Fruit fly (Drosophila melanogaster) whole organism, embryonic: ENCODE measurements around the gene jim.

ENCODE experiments used
- Atf6 ChIP-seq: fragments of 200-800 bp; sonication (Bioruptor generic); IDR thresholded peaks from 2 replicates; pipeline ENCODE4 v1.3.6; 2022; ENCODE audit warnings: missing biosample characterization, missing genetic modification characterization
- Awh ChIP-seq: fragments of 200-800 bp; sonication (Bioruptor generic); IDR thresholded peaks from 2 replicates; pipeline ENCODE4, ENCODE4 v1.3.6; 2022; ENCODE audit warnings: missing biosample characterization, missing genetic modification characterization
- BtbVII ChIP-seq: fragments of 200-800 bp; sonication (Bioruptor generic); optimal IDR thresholded peaks from 3 replicates; lab custom pipeline; 2017; ENCODE audit warnings: missing biosample characterization, mild to moderate bottlenecking, missing genetic modification characterization
- CG10979 ChIP-seq: fragments of 200-800 bp; sonication (Bioruptor generic); optimal IDR thresholded peaks from 2 replicates; lab custom pipeline; 2018; ENCODE audit warnings: missing biosample characterization, mild to moderate bottlenecking, missing genetic modification characterization, moderate library complexity
- CG11504 ChIP-seq: fragments of 200-800 bp; sonication (Bioruptor generic); optimal IDR thresholded peaks from 3 replicates; lab custom pipeline; 2019; ENCODE audit warnings: missing biosample characterization, mild to moderate bottlenecking, missing genetic modification characterization, moderate library complexity
- CG11560 ChIP-seq: fragments of 200-800 bp; sonication (Bioruptor generic); IDR thresholded peaks from 3 replicates; pipeline ENCODE4 v1.3.6; 2022; ENCODE audit warnings: missing biosample characterization, missing genetic modification characterization
- CG12071 ChIP-seq: fragments of 200-800 bp; sonication (Bioruptor generic); optimal IDR thresholded peaks from 3 replicates; lab custom pipeline; 2018; ENCODE audit warnings: missing biosample characterization, mild to moderate bottlenecking, missing genetic modification characterization
- CG12942 ChIP-seq: fragments of 200-800 bp; sonication (Bioruptor generic); optimal IDR thresholded peaks from 3 replicates; lab custom pipeline; 2016; ENCODE audit warnings: missing biosample characterization, missing genetic modification characterization
- CG14667 ChIP-seq: fragments of 200-800 bp; sonication (Bioruptor generic); IDR thresholded peaks from 2 replicates; pipeline ENCODE4 v1.3.6; 2022; ENCODE audit warnings: missing biosample characterization, missing genetic modification characterization
- CG15269 ChIP-seq: fragments of 200-800 bp; sonication (Bioruptor generic); optimal IDR thresholded peaks from 2 replicates; lab custom pipeline; 2018; ENCODE audit warnings: missing biosample characterization, mild to moderate bottlenecking, missing genetic modification characterization, moderate library complexity
- CG16813 ChIP-seq: fragments of 200-800 bp; sonication (Bioruptor generic); IDR thresholded peaks from 3 replicates; pipeline ENCODE4 v1.3.6; 2022; ENCODE audit warnings: missing biosample characterization, missing genetic modification characterization; ENCODE audit not compliant: partially characterized antibody
- CG17361 ChIP-seq: fragments of 200-800 bp; sonication (Bioruptor generic); IDR thresholded peaks from 3 replicates; pipeline ENCODE4 v1.3.6; 2022; ENCODE audit warnings: missing biosample characterization, missing genetic modification characterization
- CG2129 ChIP-seq: fragments of 200-800 bp; sonication (Bioruptor generic); IDR thresholded peaks from 2 replicates; pipeline ENCODE4 v1.3.6; 2022; ENCODE audit warnings: missing biosample characterization, missing genetic modification characterization; ENCODE audit not compliant: partially characterized antibody
- CG3726 ChIP-seq: fragments of 200-800 bp; sonication (Bioruptor generic); IDR thresholded peaks from 3 replicates; pipeline ENCODE4, ENCODE4 v1.3.6; 2022; ENCODE audit warnings: missing biosample characterization, missing genetic modification characterization
- CG3838 ChIP-seq: fragments of 200-800 bp; sonication (Bioruptor generic); optimal IDR thresholded peaks from 3 replicates; lab custom pipeline; 2016; ENCODE audit warnings: missing biosample characterization, missing genetic modification characterization
- CG6854 ChIP-seq: fragments of 200-800 bp; sonication (Bioruptor generic); optimal IDR thresholded peaks from 3 replicates; lab custom pipeline; 2017; ENCODE audit warnings: missing biosample characterization, mild to moderate bottlenecking, missing genetic modification characterization
- CG7357 ChIP-seq: fragments of 200-800 bp; sonication (Bioruptor generic); IDR thresholded peaks from 3 replicates; pipeline ENCODE4 v1.3.6; 2022; ENCODE audit warnings: missing biosample characterization, missing genetic modification characterization
- CG7928 ChIP-seq: fragments of 200-800 bp; sonication (Bioruptor generic); optimal IDR thresholded peaks from 2 replicates; lab custom pipeline; 2017; ENCODE audit warnings: missing biosample characterization, mild to moderate bottlenecking, missing genetic modification characterization
- CG7987 ChIP-seq: fragments of 200-800 bp; sonication (Bioruptor generic); optimal IDR thresholded peaks from 2 replicates; lab custom pipeline; 2018; ENCODE audit warnings: missing biosample characterization, mild to moderate bottlenecking, missing genetic modification characterization, moderate library complexity
- CG8388 ChIP-seq: fragments of 200-800 bp; sonication (Bioruptor generic); optimal IDR thresholded peaks from 2 replicates; lab custom pipeline; 2019; ENCODE audit warnings: missing biosample characterization, mild to moderate bottlenecking, missing genetic modification characterization, moderate library complexity
- CG8924 ChIP-seq: fragments of 200-800 bp; optimal IDR thresholded peaks from 3 replicates; lab custom pipeline; 2019; ENCODE audit warnings: missing biosample characterization, mild to moderate bottlenecking, missing genetic modification characterization, moderate library complexity
- Dad ChIP-seq: fragments of 200-800 bp; sonication (Bioruptor generic); optimal IDR thresholded peaks from 3 replicates; lab custom pipeline; 2016; ENCODE audit warnings: missing biosample characterization, missing genetic modification characterization
- Dip3 ChIP-seq: fragments of 200-800 bp; sonication (Bioruptor generic); optimal IDR thresholded peaks from 3 replicates; lab custom pipeline; 2016; ENCODE audit warnings: missing biosample characterization, missing genetic modification characterization
- E2f1 ChIP-seq: fragments of 200-800 bp; sonication (Bioruptor generic); IDR thresholded peaks from 2 replicates; pipeline ENCODE4 v1.3.6; 2022; ENCODE audit warnings: missing biosample characterization, missing genetic modification characterization
- Fer2 ChIP-seq: fragments of 200-800 bp; sonication (Bioruptor generic); optimal IDR thresholded peaks from 2 replicates; lab custom pipeline; 2018; ENCODE audit warnings: missing biosample characterization, mild to moderate bottlenecking, missing genetic modification characterization, moderate library complexity
- GATAe ChIP-seq: fragments of 200-800 bp; sonication (Bioruptor generic); conservative IDR thresholded peaks from 2 replicates; pipeline ENCODE4 v1.3.6; 2022; ENCODE audit warnings: missing biosample characterization, missing genetic modification characterization
- HLH4C ChIP-seq: fragments of 200-800 bp; sonication (Bioruptor generic); IDR thresholded peaks from 3 replicates; pipeline ENCODE4 v1.3.6; 2022; ENCODE audit warnings: missing biosample characterization, missing genetic modification characterization; ENCODE audit not compliant: partially characterized antibody
- Hand ChIP-seq: fragments of 200-800 bp; sonication (Bioruptor generic); optimal IDR thresholded peaks from 2 replicates; lab custom pipeline; 2017; ENCODE audit warnings: mild to moderate bottlenecking, missing biosample characterization, missing genetic modification reagents, missing genetic modification characterization
- HmgD ChIP-seq: fragments of 200-800 bp; sonication (Bioruptor generic); optimal IDR thresholded peaks from 3 replicates; lab custom pipeline; 2016; ENCODE audit warnings: missing biosample characterization, missing genetic modification characterization
- Hmx ChIP-seq: fragments of 200-800 bp; sonication (Bioruptor generic); optimal IDR thresholded peaks from 2 replicates; lab custom pipeline; 2016; ENCODE audit warnings: missing biosample characterization, missing genetic modification characterization
- Meics ChIP-seq: fragments of 200-800 bp; sonication (Bioruptor generic); optimal IDR thresholded peaks from 2 replicates; lab custom pipeline; 2017; ENCODE audit warnings: missing biosample characterization, mild to moderate bottlenecking, missing genetic modification characterization
- Nf-YC ChIP-seq: fragments of 200-800 bp; optimal IDR thresholded peaks from 3 replicates; lab custom pipeline; 2019; ENCODE audit warnings: missing biosample characterization, mild to moderate bottlenecking, missing genetic modification characterization, moderate library complexity
- Poxn ChIP-seq: fragments of 200-800 bp; sonication (Bioruptor generic); IDR thresholded peaks from 2 replicates; pipeline ENCODE4 v1.3.6; 2022; ENCODE audit warnings: missing biosample characterization, missing genetic modification characterization
- br ChIP-seq: fragments of >200 bp; optimal IDR thresholded peaks from 2 replicates; lab custom pipeline; 2017
- cato ChIP-seq: fragments of 200-800 bp; sonication (Bioruptor generic); optimal IDR thresholded peaks from 2 replicates; lab custom pipeline; 2016; ENCODE audit warnings: missing biosample characterization, missing genetic modification characterization, borderline replicate concordance
- chinmo ChIP-seq: fragments of 200-800 bp; sonication (Bioruptor generic); IDR thresholded peaks from 4 replicates; pipeline ENCODE4 v1.3.6; 2022; ENCODE audit warnings: missing biosample characterization, missing genetic modification characterization; ENCODE audit not compliant: partially characterized antibody
- crc ChIP-seq: fragments of 200-800 bp; sonication (Bioruptor generic); optimal IDR thresholded peaks from 2 replicates; lab custom pipeline; 2016; ENCODE audit warnings: missing biosample characterization, missing genetic modification characterization
- emc ChIP-seq: fragments of 200-800 bp; sonication (Bioruptor generic); optimal IDR thresholded peaks from 2 replicates; lab custom pipeline; 2016; ENCODE audit warnings: missing biosample characterization, missing genetic modification characterization
- ewg ChIP-seq: fragments of 200-800 bp; sonication (Bioruptor generic); optimal IDR thresholded peaks from 3 replicates; lab custom pipeline; 2017; ENCODE audit warnings: mild to moderate bottlenecking, missing biosample characterization, missing genetic modification reagents, missing genetic modification characterization
- fd102C ChIP-seq: fragments of 200-800 bp; sonication (Bioruptor generic); optimal IDR thresholded peaks from 2 replicates; lab custom pipeline; 2018; ENCODE audit warnings: missing biosample characterization, mild to moderate bottlenecking, missing genetic modification characterization, moderate library complexity
- fd64A ChIP-seq: fragments of 200-800 bp; sonication (Bioruptor generic); optimal IDR thresholded peaks from 3 replicates; lab custom pipeline; 2018; ENCODE audit warnings: missing biosample characterization, mild to moderate bottlenecking, missing genetic modification characterization
- fu2 ChIP-seq: fragments of 200-800 bp; sonication (Bioruptor generic); optimal IDR thresholded peaks from 2 replicates; lab custom pipeline; 2016; ENCODE audit warnings: missing biosample characterization, missing genetic modification characterization
- lola ChIP-seq, 3 experiments: fragments of >200 bp in 2 of 3; fragments of 200-800 bp in 1 of 3; sonication (Bioruptor generic) in 1 of 3; optimal IDR thresholded peaks; 2 replicates each; lab custom pipeline; 2017 to 2019; ENCODE audit warnings: missing biosample characterization in 3 of 3, missing genetic modification characterization in 3 of 3, mild to moderate bottlenecking in 1 of 3, moderate library complexity in 1 of 3
- pros ChIP-seq: fragments of 200-800 bp; sonication (Bioruptor generic); optimal IDR thresholded peaks from 3 replicates; lab custom pipeline; 2019; ENCODE audit warnings: missing biosample characterization, mild to moderate bottlenecking, missing genetic modification characterization, moderate library complexity
- slbo ChIP-seq: fragments of 200-800 bp; sonication (Bioruptor generic); IDR thresholded peaks from 2 replicates; pipeline ENCODE4 v1.3.6; 2022; ENCODE audit warnings: missing biosample characterization, missing genetic modification characterization
- tup ChIP-seq: fragments of 200-800 bp; sonication (Bioruptor generic); optimal IDR thresholded peaks from 2 replicates; lab custom pipeline; 2016; ENCODE audit warnings: missing biosample characterization, mild to moderate bottlenecking, missing genetic modification characterization, moderate library complexity
- wdn ChIP-seq: fragments of 200-800 bp; sonication (Bioruptor generic); IDR thresholded peaks from 2 replicates; pipeline ENCODE4 v1.3.6; 2022; ENCODE audit warnings: missing biosample characterization, missing genetic modification characterization
- zf30C ChIP-seq: fragments of 200-800 bp; sonication (Bioruptor generic); optimal IDR thresholded peaks from 3 replicates; lab custom pipeline; 2018; ENCODE audit warnings: missing biosample characterization, mild to moderate bottlenecking, missing genetic modification characterization

jim gene

DNA sequence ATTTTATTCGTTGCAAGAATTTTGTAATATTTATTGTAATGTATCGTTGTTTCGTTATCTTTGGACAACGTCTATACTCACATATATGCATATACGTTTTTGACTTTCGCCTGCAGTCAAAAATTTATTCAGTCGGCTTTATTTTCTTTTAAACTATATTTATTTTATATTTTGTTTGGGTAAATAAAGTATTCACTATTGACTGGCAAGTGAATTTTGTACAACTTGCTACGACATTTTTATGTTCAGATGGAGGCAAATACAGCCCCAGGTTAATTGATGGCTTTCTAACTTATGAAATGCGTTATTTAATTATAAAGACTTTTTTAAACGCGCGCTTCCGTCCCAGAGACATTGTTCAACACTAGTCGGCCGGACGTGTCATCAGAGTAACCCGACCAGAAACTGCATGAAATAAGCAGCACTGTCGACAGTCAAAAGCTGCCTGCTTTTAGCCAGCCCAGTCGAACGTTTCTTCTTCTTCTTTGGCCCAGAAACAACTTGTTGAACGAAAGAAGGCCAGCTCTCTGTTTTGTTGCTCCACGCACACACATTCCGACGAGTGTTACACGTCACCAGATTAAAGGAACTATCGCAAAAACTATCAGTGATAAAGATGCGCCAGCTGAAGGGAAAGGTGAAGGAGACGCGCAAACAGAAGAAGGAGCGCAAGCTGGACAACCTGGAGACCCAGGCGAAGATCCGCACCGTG is 28.5 kb upstream of the jim start, which contains the start of gene CG33169 (continued):
- TF ChIP-seq CG11504 (tag; lab: Kevin White, UChicago) (peak; percentile 89), CG12071 (GFP tag; lab: Kevin White, UChicago) (peak; percentile 75), Meics (peak; percentile 84), CG12942 (GFP tag; lab: Kevin White, UChicago) (peak; percentile 84), br (no peak), BtbVII (GFP tag; lab: Kevin White, UChicago) (peak; percentile 73), CG8388 (peak; percentile 31), Dad (GFP tag; lab: Kevin White, UChicago) (peak; percentile 91), CG7987 (GFP tag; lab: Kevin White, UChicago) (peak; percentile 92), HmgD (GFP tag; lab: Kevin White, UChicago) (peak; percentile 98), Dip3 (peak; percentile 91), slbo (peak; percentile 96), CG8924 (tag; lab: Kevin White, UChicago) (peak; percentile 58), CG17361 (peak; percentile 61), chinmo (GFP tag; lab: Robert Waterston, UW) (peak; percentile 76; the same call in 3 of the 4 replicates), ewg (GFP tag; lab: Kevin White, UChicago) (peak; percentile 85), HLH4C (peak; percentile 49; the same call in 1 of the 3 replicates), CG7928 (peak; percentile 67), emc (GFP tag; lab: Kevin White, UChicago) (peak; percentile 88), CG6854 (GFP tag; lab: Kevin White, UChicago) (peak; percentile 28), zf30C (GFP tag; lab: Kevin White, UChicago) (peak; percentile 40), wdn (GFP tag; lab: Robert Waterston, UW) (peak; percentile 79), pros (GFP tag; lab: Kevin White, UChicago) (no peak), CG15269 (peak; percentile 69), fd102C (GFP tag; lab: Kevin White, UChicago) (peak; percentile 70), tup (GFP tag; lab: Kevin White, UChicago) (peak; percentile 83), CG3726 (GFP tag; lab: Robert Waterston, UW) (peak; percentile 65; the same call in 1 of the 3 replicates), Nf-YC (tag; lab: Kevin White, UChicago) (peak; percentile 73), cato (GFP tag; lab: Kevin White, UChicago) (peak; percentile 40), Hmx (GFP tag; lab: Kevin White, UChicago) (no peak), CG7357 (GFP tag; lab: Robert Waterston, UW) (0 out of 3 replicates have a peak, but pooled peaks have one; percentile 55), GATAe (GFP tag; lab: Robert Waterston, UW) (peak; percentile 67; the same call in 1 of the 2 replicates), Poxn (GFP tag; lab: Robert Waterston, UW) (no peak), Awh (GFP tag; lab: Robert Waterston, UW) (0 out of 2 replicates have a peak, but pooled peaks have one; percentile 27), lola (GFP tag; optimal IDR thresholded peaks at IDR 0.05; lab: Kevin White, UChicago) (peak in 1 of 3 experiments; percentile 17), CG2129 (GFP tag; lab: Robert Waterston, UW) (peak; percentile 31), Hand (GFP tag; lab: Kevin White, UChicago) (peak; percentile 47), Fer2 (tag; lab: Kevin White, UChicago) (peak; percentile 67), CG3838 (GFP tag; lab: Kevin White, UChicago) (peak; percentile 85), fd64A (no peak), CG11560 (peak; percentile 67; the same call in 2 of the 3 replicates), E2f1 (GFP tag; lab: Robert Waterston, UW) (peak; percentile 85), crc (GFP tag; lab: Kevin White, UChicago) (peak; percentile 65), CG14667 (GFP tag; lab: Robert Waterston, UW) (peak; percentile 73), CG16813 (GFP tag; lab: Robert Waterston, UW) (peak; percentile 71), CG10979 (tag; lab: Kevin White, UChicago) (peak; percentile 30), Atf6 (GFP tag; lab: Robert Waterston, UW) (peak; percentile 46; the same call in 1 of the 2 replicates), fu2 (peak; percentile 91)
